Fruit fly (Drosophila melanogaster): ENCODE data around the gene Aplip1.

Aplip1 gene

DNA sequence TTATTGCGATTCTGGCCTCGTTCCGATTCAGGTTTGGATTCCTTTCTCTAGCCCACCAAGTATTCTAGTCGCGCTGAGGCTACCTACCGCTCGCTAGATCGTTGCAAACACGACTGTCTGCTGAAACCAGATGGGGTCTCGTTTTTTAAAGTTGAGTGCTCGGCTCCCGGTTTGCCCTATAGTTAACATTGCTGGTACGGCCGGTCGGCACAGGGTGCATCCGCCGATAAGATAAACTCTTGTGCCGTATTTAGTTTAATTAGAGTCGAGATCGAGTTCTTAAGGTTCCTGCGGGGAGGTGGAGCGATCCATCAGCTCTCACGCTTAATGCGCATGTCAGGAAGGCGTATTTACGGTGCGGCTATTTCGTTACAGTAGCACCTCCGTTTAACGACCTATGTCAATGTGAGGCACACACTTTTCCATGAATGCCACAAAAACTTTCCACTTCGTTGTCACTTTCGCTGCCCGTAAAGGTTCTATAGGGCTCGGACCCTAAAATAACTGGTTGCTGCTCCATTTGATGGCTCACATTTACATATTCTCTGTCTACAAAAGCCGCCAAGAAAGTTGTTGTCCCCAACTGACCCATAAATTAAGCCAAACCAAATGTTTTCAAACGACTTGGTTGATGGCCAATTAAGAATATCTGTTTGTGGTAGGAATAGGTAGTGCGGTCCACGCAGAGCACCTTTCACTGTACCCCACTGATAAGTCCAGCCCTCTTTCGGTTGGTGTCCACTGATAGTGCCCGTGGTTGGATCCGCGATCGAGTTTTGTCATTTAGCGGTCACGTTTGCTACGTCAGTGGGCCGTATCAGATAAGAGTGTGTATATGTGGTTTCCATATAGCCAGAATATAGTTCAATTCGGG is 8.8 kb downstream of the Aplip1 start, which contains the start of gene CG9119 (continued):
- no peak for TF ChIP-seq Max (GFP tag; optimal IDR thresholded peaks at IDR 0.05)
- TF ChIP-seq Sox102F (GFP tag; optimal IDR thresholded peaks at IDR 0.05) = peak; percentile 37
- no peak for TF ChIP-seq aop (GFP tag; IDR thresholded peaks at IDR 0.05)
- TF ChIP-seq Bdp1 (GFP tag; optimal IDR thresholded peaks at IDR 0.05) = peak; percentile 15
- TF ChIP-seq CG3726 (GFP tag; IDR thresholded peaks at IDR 0.05) = 0 out of 3 replicates have a peak, but pooled peaks have one; percentile 41
- peak; percentile 78 for TF ChIP-seq Hmr (GFP tag; optimal IDR thresholded peaks at IDR 0.05)
- TF ChIP-seq dmrt99B (tag; optimal IDR thresholded peaks at IDR 0.05) = peak; percentile 75
- no peak for TF ChIP-seq Lpt (GFP tag; optimal IDR thresholded peaks at IDR 0.05)
- TF ChIP-seq ara (GFP tag; IDR thresholded peaks at IDR 0.05) = 0 out of 2 replicates have a peak, but pooled peaks have one; percentile 6
- no peak for TF ChIP-seq fru (optimal IDR thresholded peaks at IDR 0.05)
- TF ChIP-seq unpg (GFP tag; optimal IDR thresholded peaks at IDR 0.05) = peak; percentile 53
- peak; percentile 66 for TF ChIP-seq CG14710 (tag; optimal IDR thresholded peaks at IDR 0.05)
- no peak for TF ChIP-seq lov (optimal IDR thresholded peaks at IDR 0.05)
- TF ChIP-seq lov (GFP tag; IDR thresholded peaks at IDR 0.05) = no peak
- no peak for TF ChIP-seq CG3407 (GFP tag; optimal IDR thresholded peaks at IDR 0.05)
- no peak for TF ChIP-seq dan (GFP tag; IDR thresholded peaks at IDR 0.05)
- no peak for TF ChIP-seq H2.0 (GFP tag; IDR thresholded peaks at IDR 0.05)
- TF ChIP-seq CG17385 (GFP tag; optimal IDR thresholded peaks at IDR 0.05) = peak; percentile 60
- peak; percentile 51 for TF ChIP-seq CG14441 (GFP tag; IDR thresholded peaks at IDR 0.05)
- TF ChIP-seq Asciz (GFP tag; optimal IDR thresholded peaks at IDR 0.05) = peak; percentile 11
- peak; percentile 75 for TF ChIP-seq CG11504 (tag; optimal IDR thresholded peaks at IDR 0.05)
- 0 out of 2 replicates have a peak, but pooled peaks have one; percentile 13 for TF ChIP-seq CG31224 (GFP tag; IDR thresholded peaks at IDR 0.05)
- peak; percentile 55; the same call in 2 of the 3 replicates for TF ChIP-seq CG11695 (GFP tag; IDR thresholded peaks at IDR 0.05)
- no peak for TF ChIP-seq stwl (tag; optimal IDR thresholded peaks at IDR 0.05)
- TF ChIP-seq oc (tag; optimal IDR thresholded peaks at IDR 0.05) = peak; percentile 40
- peak; percentile 72 for TF ChIP-seq Spps (tag; optimal IDR thresholded peaks at IDR 0.05)
- TF ChIP-seq CG5245 (GFP tag; optimal IDR thresholded peaks at IDR 0.05) = peak; percentile 33
- no peak for TF ChIP-seq Dref (GFP tag; IDR thresholded peaks at IDR 0.05)
- peak; percentile 88 for TF ChIP-seq CG6254 (GFP tag; optimal IDR thresholded peaks at IDR 0.05)
- no peak for TF ChIP-seq MTF-1 (GFP tag; optimal IDR thresholded peaks at IDR 0.05; ENCODE audit: borderline replicate concordance)
- 0 out of 3 replicates have a peak, but pooled peaks have one; percentile 11 for TF ChIP-seq ase (GFP tag; IDR thresholded peaks at IDR 0.05)
- no peak for TF ChIP-seq lbe (GFP tag; optimal IDR thresholded peaks at IDR 0.05)
- TF ChIP-seq CG14014 (GFP tag; IDR thresholded peaks at IDR 0.05) = peak; percentile 55; the same call in 1 of the 2 replicates
- peak; percentile 59 for TF ChIP-seq tgo (GFP tag; IDR thresholded peaks at IDR 0.05)
- TF ChIP-seq CG1602 (GFP tag; optimal IDR thresholded peaks at IDR 0.05) = peak; percentile 36
- TF ChIP-seq CG16863 (GFP tag; optimal IDR thresholded peaks at IDR 0.05) = peak; percentile 58
- TF ChIP-seq ttk (GFP tag; IDR thresholded peaks at IDR 0.05) = peak; percentile 34; the same call in 1 of the 2 replicates
- peak; percentile 13 for TF ChIP-seq CG7928 (GFP tag; optimal IDR thresholded peaks at IDR 0.05)
- peak; percentile 19 for TF ChIP-seq B-H2 (GFP tag; optimal IDR thresholded peaks at IDR 0.05)
- TF ChIP-seq Ets65A (GFP tag) = peak; percentile 95
- TF ChIP-seq vfl (GFP tag; optimal IDR thresholded peaks at IDR 0.05) = peak; percentile 48
- 0 out of 2 replicates have a peak, but pooled peaks have one; percentile 31 for TF ChIP-seq Xrp1 (GFP tag; IDR thresholded peaks at IDR 0.05)
- TF ChIP-seq lmd (GFP tag; IDR thresholded peaks at IDR 0.05) = peak; percentile 70
- TF ChIP-seq NFAT (GFP tag; IDR thresholded peaks at IDR 0.05) = no peak
- peak; percentile 76 for TF ChIP-seq Fer1 (GFP tag; optimal IDR thresholded peaks at IDR 0.05)
- peak; percentile 42 to 66 for TF ChIP-seq Pdp1 (GFP tag; optimal IDR thresholded peaks at IDR 0.05)
- TF ChIP-seq CG15601 (tag; optimal IDR thresholded peaks at IDR 0.05) = peak; percentile 39
- peak; percentile 22 for TF ChIP-seq Dad (GFP tag; optimal IDR thresholded peaks at IDR 0.05)
- TF ChIP-seq CG13775 (GFP tag; optimal IDR thresholded peaks at IDR 0.05) = peak; percentile 68

Data from whole organism, embryonic.